Fruit fly (Drosophila melanogaster) whole organism, embryonic: ENCODE measurements around the gene AP-1sigma.

ENCODE experiments used
- Atf-2 ChIP-seq: fragments of 200-800 bp; sonication (Bioruptor generic); optimal IDR thresholded peaks from 2 replicates; lab custom pipeline; 2016; ENCODE audit warnings: missing biosample characterization, missing genetic modification characterization
- Blimp-1 ChIP-seq: fragments of 200-800 bp; sonication (Bioruptor generic); optimal IDR thresholded peaks from 3 replicates; lab custom pipeline; 2018; ENCODE audit warnings: missing biosample characterization, missing genetic modification characterization, mild to moderate bottlenecking, moderate library complexity, missing genetic modification reagents
- CG1024 ChIP-seq: fragments of 200-800 bp; sonication (Bioruptor generic); IDR thresholded peaks from 2 replicates; pipeline ENCODE4 v1.3.6; 2022; ENCODE audit warnings: missing biosample characterization, missing genetic modification characterization
- CG10654 ChIP-seq: fragments of 200-800 bp; sonication (Bioruptor generic); optimal IDR thresholded peaks from 2 replicates; lab custom pipeline; 2016; ENCODE audit warnings: missing biosample characterization, missing genetic modification characterization
- CG11085 ChIP-seq: fragments of 200-800 bp; sonication (Bioruptor generic); IDR thresholded peaks from 2 replicates; pipeline ENCODE4 v1.3.6; 2022; ENCODE audit warnings: missing biosample characterization, missing genetic modification characterization
- CG11456 ChIP-seq: fragments of 200-800 bp; sonication (Bioruptor generic); IDR thresholded peaks from 3 replicates; pipeline ENCODE4 v1.3.6; 2022; ENCODE audit warnings: missing biosample characterization, missing genetic modification characterization
- CG11723 ChIP-seq: fragments of 200-800 bp; sonication (Bioruptor generic); optimal IDR thresholded peaks from 2 replicates; lab custom pipeline; 2017; ENCODE audit warnings: missing biosample characterization, mild to moderate bottlenecking, missing genetic modification characterization
- CG12071 ChIP-seq: fragments of 200-800 bp; sonication (Bioruptor generic); optimal IDR thresholded peaks from 3 replicates; lab custom pipeline; 2018; ENCODE audit warnings: missing biosample characterization, mild to moderate bottlenecking, missing genetic modification characterization
- CG12942 ChIP-seq: fragments of 200-800 bp; sonication (Bioruptor generic); optimal IDR thresholded peaks from 3 replicates; lab custom pipeline; 2016; ENCODE audit warnings: missing biosample characterization, missing genetic modification characterization
- CG13296 ChIP-seq: fragments of 200-800 bp; sonication (Bioruptor generic); optimal IDR thresholded peaks from 3 replicates; lab custom pipeline; 2018; ENCODE audit warnings: missing biosample characterization, mild to moderate bottlenecking, missing genetic modification characterization
- CG14014 ChIP-seq: fragments of 200-800 bp; sonication (Bioruptor generic); IDR thresholded peaks from 2 replicates; pipeline ENCODE4 v1.3.6; 2022; ENCODE audit warnings: missing biosample characterization, missing genetic modification characterization
- CG1603 ChIP-seq: fragments of 200-800 bp; sonication (Bioruptor generic); optimal IDR thresholded peaks from 2 replicates; lab custom pipeline; 2019; ENCODE audit warnings: missing biosample characterization, mild to moderate bottlenecking, missing genetic modification characterization, moderate library complexity
- CG18476 ChIP-seq: fragments of 200-800 bp; sonication (Bioruptor generic); optimal IDR thresholded peaks from 2 replicates; lab custom pipeline; 2016; ENCODE audit warnings: missing biosample characterization, mild to moderate bottlenecking, missing genetic modification characterization
- CG2116 ChIP-seq: fragments of 200-800 bp; sonication (Bioruptor generic); optimal IDR thresholded peaks from 3 replicates; lab custom pipeline; 2018; ENCODE audit warnings: missing biosample characterization, mild to moderate bottlenecking, missing genetic modification characterization
- CG4707 ChIP-seq: fragments of 200-800 bp; sonication (Bioruptor generic); optimal IDR thresholded peaks from 2 replicates; lab custom pipeline; 2018; ENCODE audit warnings: missing biosample characterization, mild to moderate bottlenecking, missing genetic modification characterization, moderate library complexity
- CG5180 ChIP-seq: fragments of 200-800 bp; sonication (Bioruptor generic); optimal IDR thresholded peaks from 3 replicates; lab custom pipeline; 2017; ENCODE audit warnings: missing biosample characterization, missing genetic modification characterization, mild to moderate bottlenecking, moderate library complexity, missing genetic modification reagents
- CG7745 ChIP-seq: fragments of 200-800 bp; sonication (Bioruptor generic); optimal IDR thresholded peaks from 2 replicates; lab custom pipeline; 2018; ENCODE audit warnings: missing biosample characterization, mild to moderate bottlenecking, missing genetic modification characterization, moderate library complexity
- CG7963 ChIP-seq: fragments of 200-800 bp; sonication (Bioruptor generic); IDR thresholded peaks from 3 replicates; pipeline ENCODE4 v1.3.6; 2022; ENCODE audit warnings: missing biosample characterization, missing genetic modification characterization; ENCODE audit not compliant: partially characterized antibody
- CG8388 ChIP-seq: fragments of 200-800 bp; sonication (Bioruptor generic); optimal IDR thresholded peaks from 2 replicates; lab custom pipeline; 2019; ENCODE audit warnings: missing biosample characterization, mild to moderate bottlenecking, missing genetic modification characterization, moderate library complexity
- CoRest ChIP-seq: fragments of 200-800 bp; sonication (Bioruptor generic); optimal IDR thresholded peaks from 3 replicates; lab custom pipeline; 2018; ENCODE audit warnings: missing biosample characterization, mild to moderate bottlenecking, missing genetic modification characterization, moderate library complexity
- Eip74EF ChIP-seq, 2 experiments: fragments of 200-800 bp in 1 of 2; fragments of >200 bp in 1 of 2; sonication (Bioruptor generic) in 1 of 2; optimal IDR thresholded peaks; 2 replicates each; lab custom pipeline; 2017 to 2019; ENCODE audit warnings: missing biosample characterization in 2 of 2, missing genetic modification characterization in 2 of 2, mild to moderate bottlenecking in 1 of 2, moderate library complexity in 1 of 2
- Gsc ChIP-seq: fragments of 200-800 bp; sonication (Bioruptor generic); IDR thresholded peaks from 2 replicates; pipeline ENCODE4 v1.3.6; 2022; ENCODE audit warnings: missing biosample characterization, missing genetic modification characterization
- H2.0 ChIP-seq: fragments of 200-800 bp; sonication (Bioruptor generic); IDR thresholded peaks from 2 replicates; pipeline ENCODE4 v1.3.6; 2022; ENCODE audit warnings: missing biosample characterization, missing genetic modification characterization
- Hmr ChIP-seq: fragments of 200-800 bp; sonication (Bioruptor generic); optimal IDR thresholded peaks from 3 replicates; lab custom pipeline; 2017; ENCODE audit warnings: mild to moderate bottlenecking, missing biosample characterization, missing genetic modification reagents, missing genetic modification characterization
- Kr ChIP-seq: fragments of 200-800 bp; sonication (Bioruptor generic); optimal IDR thresholded peaks from 2 replicates; lab custom pipeline; 2017; ENCODE audit warnings: missing biosample characterization, mild to moderate bottlenecking, missing genetic modification characterization
- MTF-1 ChIP-seq: fragments of 200-800 bp; sonication (Bioruptor generic); optimal IDR thresholded peaks from 2 replicates; lab custom pipeline; 2018; ENCODE audit warnings: missing biosample characterization, mild to moderate bottlenecking, missing genetic modification characterization, borderline replicate concordance
- Opbp ChIP-seq: fragments of 200-800 bp; sonication (Bioruptor generic); IDR thresholded peaks from 3 replicates; pipeline ENCODE4 v1.3.6; 2022; ENCODE audit warnings: missing biosample characterization, missing genetic modification characterization; ENCODE audit not compliant: partially characterized antibody
- Six4 ChIP-seq: fragments of 200-800 bp; sonication (Bioruptor generic); optimal IDR thresholded peaks from 2 replicates; lab custom pipeline; 2016; ENCODE audit warnings: missing biosample characterization, missing genetic modification characterization
- Sox100B ChIP-seq: fragments of 200-800 bp; sonication (Bioruptor generic); optimal IDR thresholded peaks from 3 replicates; lab custom pipeline; 2018; ENCODE audit warnings: missing biosample characterization, mild to moderate bottlenecking, missing genetic modification characterization
- Taf1 ChIP-seq: fragments of 200-800 bp; sonication (Bioruptor generic); IDR thresholded peaks from 2 replicates; pipeline ENCODE4 v1.3.6; 2022; ENCODE audit warnings: missing biosample characterization, missing genetic modification characterization
- YL-1 ChIP-seq: fragments of 200-800 bp; sonication (Bioruptor generic); optimal IDR thresholded peaks from 3 replicates; lab custom pipeline; 2017; ENCODE audit warnings: missing biosample characterization, mild to moderate bottlenecking, missing genetic modification characterization
- ase ChIP-seq: fragments of 200-800 bp; sonication (Bioruptor generic); IDR thresholded peaks from 3 replicates; pipeline ENCODE4 v1.3.6; 2022; ENCODE audit warnings: missing biosample characterization, missing genetic modification characterization
- bcd ChIP-seq: fragments of 200-800 bp; sonication (Bioruptor generic); optimal IDR thresholded peaks from 2 replicates; lab custom pipeline; 2017; ENCODE audit warnings: missing biosample characterization, mild to moderate bottlenecking, missing genetic modification characterization
- corto ChIP-seq: fragments of 200-800 bp; sonication (Bioruptor generic); optimal IDR thresholded peaks from 2 replicates; lab custom pipeline; 2016; ENCODE audit warnings: missing biosample characterization, mild to moderate bottlenecking, missing genetic modification characterization, moderate library complexity
- da ChIP-seq: fragments of 200-800 bp; sonication (Bioruptor generic); optimal IDR thresholded peaks from 2 replicates; lab custom pipeline; 2016; ENCODE audit warnings: missing biosample characterization, missing genetic modification characterization
- danr ChIP-seq: fragments of 200-800 bp; sonication (Bioruptor generic); IDR thresholded peaks from 2 replicates; pipeline ENCODE4 v1.3.6; 2022; ENCODE audit warnings: missing biosample characterization, missing genetic modification characterization
- dpn ChIP-seq, 2 experiments: fragments of 200-800 bp; sonication (Bioruptor generic); optimal IDR thresholded peaks; 3 replicates each; lab custom pipeline; 2016; ENCODE audit warnings: missing biosample characterization in 2 of 2, missing genetic modification characterization in 2 of 2
- gsb-n ChIP-seq: fragments of 200-800 bp; sonication (Bioruptor generic); optimal IDR thresholded peaks from 3 replicates; lab custom pipeline; 2018; ENCODE audit warnings: missing biosample characterization, mild to moderate bottlenecking, missing genetic modification characterization
- kah ChIP-seq: fragments of 200-800 bp; sonication (Bioruptor generic); optimal IDR thresholded peaks from 2 replicates; lab custom pipeline; 2018; ENCODE audit warnings: missing biosample characterization, mild to moderate bottlenecking, missing genetic modification characterization
- lmd ChIP-seq: fragments of 200-800 bp; sonication (Bioruptor generic); IDR thresholded peaks from 2 replicates; pipeline ENCODE4 v1.3.6; 2022; ENCODE audit warnings: missing biosample characterization, missing genetic modification characterization
- prd ChIP-seq, 3 experiments: fragments of >200 bp in 2 of 3; fragments of 200-800 bp in 1 of 3; sonication (Bioruptor generic) in 1 of 3; optimal IDR thresholded peaks in 2 of 3; IDR thresholded peaks in 1 of 3; 2 replicates in 2 of 3; 3 replicates in 1 of 3; pipeline versions ENCODE4 v1.3.6 to Lab custom; 2017 to 2022; ENCODE audit warnings: missing biosample characterization in 1 of 3, missing genetic modification characterization in 1 of 3
- pros ChIP-seq: fragments of 200-800 bp; sonication (Bioruptor generic); optimal IDR thresholded peaks from 3 replicates; lab custom pipeline; 2019; ENCODE audit warnings: missing biosample characterization, mild to moderate bottlenecking, missing genetic modification characterization, moderate library complexity
- pzg ChIP-seq: fragments of 200-800 bp; sonication (Bioruptor generic); optimal IDR thresholded peaks from 3 replicates; lab custom pipeline; 2018; ENCODE audit warnings: missing biosample characterization, mild to moderate bottlenecking, missing genetic modification characterization, moderate library complexity
- shn ChIP-seq: fragments of 200-800 bp; sonication (Bioruptor generic); optimal IDR thresholded peaks from 3 replicates; lab custom pipeline; 2016; ENCODE audit warnings: missing biosample characterization, missing genetic modification characterization
- sima ChIP-seq: fragments of 200-800 bp; sonication (Bioruptor generic); optimal IDR thresholded peaks from 2 replicates; lab custom pipeline; 2016; ENCODE audit warnings: missing biosample characterization, missing genetic modification characterization
- slou ChIP-seq: fragments of 200-800 bp; sonication (Bioruptor generic); optimal IDR thresholded peaks from 3 replicates; lab custom pipeline; 2016; ENCODE audit warnings: missing biosample characterization, missing genetic modification characterization
- so ChIP-seq: fragments of 200-800 bp; sonication (Bioruptor generic); IDR thresholded peaks from 3 replicates; pipeline ENCODE4 v1.3.6; 2022; ENCODE audit warnings: missing biosample characterization, missing genetic modification characterization
- toy ChIP-seq: fragments of 200-800 bp; sonication (Bioruptor generic); IDR thresholded peaks from 2 replicates; pipeline ENCODE4 v1.3.6; 2022; ENCODE audit warnings: missing biosample characterization, missing genetic modification characterization
- vnd ChIP-seq: fragments of 200-800 bp; sonication (Bioruptor generic); IDR thresholded peaks from 3 replicates; pipeline ENCODE4 v1.3.6; 2022; ENCODE audit warnings: missing biosample characterization, missing genetic modification characterization; ENCODE audit not compliant: partially characterized antibody

The AP-1sigma gene

dm6 chr3R:23919366-23919765 is 39.1 kb upstream of the AP-1sigma start (continued):
- TF ChIP-seq da (GFP tag; lab: Kevin White, UChicago) (no peak), CG13296 (GFP tag; lab: Kevin White, UChicago) (peak; percentile 88), CG1024 (GFP tag; lab: Robert Waterston, UW) (no peak; the same call in 1 of the 2 replicates), pzg (no peak), CG8388 (no peak), toy (GFP tag; lab: Robert Waterston, UW) (no peak), dpn (GFP tag; optimal IDR thresholded peaks at IDR 0.05; lab: Kevin White, UChicago) (peak in 1 of 2 experiments; percentile 1), shn (GFP tag; lab: Kevin White, UChicago) (no peak), CG2116 (GFP tag; lab: Kevin White, UChicago) (no peak), YL-1 (GFP tag; lab: Kevin White, UChicago) (no peak), sima (GFP tag; lab: Kevin White, UChicago) (no peak), CG12071 (peak; percentile 85), danr (GFP tag; lab: Robert Waterston, UW) (no peak), bcd (GFP tag; lab: Kevin White, UChicago) (peak; percentile 28), CG4707 (GFP tag; lab: Kevin White, UChicago) (peak; percentile 32), ase (GFP tag; lab: Robert Waterston, UW) (0 out of 3 replicates have a peak, but pooled peaks have one; percentile 13), Taf1 (GFP tag; lab: Robert Waterston, UW) (no peak), CG11723 (GFP tag; lab: Kevin White, UChicago) (peak; percentile 46), Sox100B (GFP tag; lab: Kevin White, UChicago) (peak; percentile 61), CG5180 (peak; percentile 72), CG11085 (GFP tag; lab: Robert Waterston, UW) (no peak), CG7963 (GFP tag; lab: Robert Waterston, UW) (no peak), Six4 (GFP tag; lab: Kevin White, UChicago) (no peak), Hmr (GFP tag; lab: Kevin White, UChicago) (peak; percentile 75), Kr (peak; percentile 45), CG14014 (peak; percentile 67; the same call in 1 of the 2 replicates), CG11456 (GFP tag; lab: Robert Waterston, UW) (0 out of 3 replicates have a peak, but pooled peaks have one; percentile 33), vnd (GFP tag; lab: Robert Waterston, UW) (no peak), prd (optimal IDR thresholded peaks at IDR 0.05; lab: Kevin White, UChicago) (no peak), prd (GFP tag; IDR thresholded peaks at IDR 0.05; lab: Robert Waterston, UW) (no peak; the same call in 2 of the 3 replicates), MTF-1 (GFP tag; lab: Kevin White, UChicago) (peak; percentile 70), Eip74EF (GFP tag; optimal IDR thresholded peaks at IDR 0.05; lab: Kevin White, UChicago) (peak in 1 of 2 experiments; percentile 28), Gsc (GFP tag; lab: Robert Waterston, UW) (no peak), CG12942 (GFP tag; lab: Kevin White, UChicago) (no peak), corto (GFP tag; lab: Kevin White, UChicago) (no peak), slou (GFP tag; lab: Kevin White, UChicago) (no peak), lmd (no peak; the same call in 1 of the 2 replicates), pros (GFP tag; lab: Kevin White, UChicago) (no peak), CG7745 (tag; lab: Kevin White, UChicago) (no peak), so (peak; percentile 39; the same call in 2 of the 3 replicates), CG18476 (GFP tag; lab: Kevin White, UChicago) (no peak), H2.0 (GFP tag; lab: Robert Waterston, UW) (no peak), Atf-2 (GFP tag; lab: Kevin White, UChicago) (no peak), Blimp-1 (GFP tag; lab: Kevin White, UChicago) (peak; percentile 39), gsb-n (tag; lab: Kevin White, UChicago) (no peak), CoRest (tag; lab: Kevin White, UChicago) (peak; percentile 19), CG1603 (peak; percentile 34), CG10654 (no peak), kah (GFP tag; lab: Kevin White, UChicago) (peak; percentile 55), Opbp (GFP tag; lab: Robert Waterston, UW) (no peak)
